Worm (Caenorhabditis elegans): ENCODE measurements around the gene dig-1.

DNA sequence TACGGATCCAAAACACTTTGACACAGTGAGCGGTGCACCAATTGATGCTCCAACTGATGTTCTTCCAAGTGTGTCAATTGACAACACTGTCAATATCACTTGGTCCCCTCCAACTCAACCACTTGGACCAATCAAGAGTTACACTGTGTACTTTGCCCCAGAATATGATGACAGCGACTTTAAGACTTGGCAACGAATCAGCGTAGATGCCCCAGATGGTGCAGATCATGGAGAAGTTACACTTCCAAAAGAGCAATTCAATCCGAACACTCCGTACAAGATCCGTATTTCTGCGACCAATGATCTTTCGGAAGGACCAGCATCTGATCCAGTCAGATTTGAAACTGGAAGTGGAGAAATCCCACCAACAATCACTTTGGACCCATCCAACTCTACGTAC is 6.5 kb downstream of the dig-1 start:
- TF ChIP-seq atf-7 (tag; optimal IDR thresholded peaks at IDR 0.05) (no peak), snpc-4 (GFP tag; optimal IDR thresholded peaks at IDR 0.05) (no peak), snpc-4 (tag; optimal IDR thresholded peaks at IDR 0.05) (no peak), F49E8.2 (tag; optimal IDR thresholded peaks at IDR 0.05; ENCODE audit: insufficient read depth) (no peak), rpc-1 (optimal IDR thresholded peaks at IDR 0.05) (no peak), rpc-1 (tag; optimal IDR thresholded peaks at IDR 0.05) (no peak), ets-4 (GFP tag; optimal IDR thresholded peaks at IDR 0.05) (no peak), T26A5.8 (tag; optimal IDR thresholded peaks at IDR 0.05) (no peak), unc-130 (GFP tag; optimal IDR thresholded peaks at IDR 0.05) (no peak), hmg-1.2 (GFP tag; IDR thresholded peaks at IDR 0.05) (no peak)
